Fruit fly (Drosophila melanogaster) whole organism: ENCODE measurements around the gene CG43367.

Experiments used
- CG8478 ChIP-seq: fragments of >200 bp; optimal IDR thresholded peaks from 2 replicates; lab custom pipeline; 2018; ENCODE audit warnings: inconsistent platforms
- Dll ChIP-seq: fragments of >200 bp; optimal IDR thresholded peaks from 2 replicates; lab custom pipeline; 2017
- EcR ChIP-seq, 2 experiments: fragments of >200 bp; optimal IDR thresholded peaks; 2 replicates each; lab custom pipeline; 2017; ENCODE audit warnings: missing biosample characterization in 2 of 2, missing genetic modification characterization in 2 of 2, missing genetic modification reagents in 2 of 2
- pan ChIP-seq: fragments of >200 bp; optimal IDR thresholded peaks from 2 replicates; lab custom pipeline; 2017

- TF ChIP-seq EcR (GFP tag; optimal IDR thresholded peaks at IDR 0.05; lab: Kevin White, UChicago), result no peak
- peak; percentile 70 for TF ChIP-seq Dll
- TF ChIP-seq CG8478 (lab: Kevin White, UChicago), result peak; percentile 15
- TF ChIP-seq pan (lab: Kevin White, UChicago), result no peak
These were observed 33.4 kb downstream of the CG43367 start, which contains the start of gene CG46460 for dm6 chr3L:4227164-4227563.
